Worm (Caenorhabditis elegans) whole organism, midembryonic: Measurements from ENCODE around the gene cln-3.1.

ENCODE experiments used
- T22C8.4 ChIP-seq: fragments of 200-800 bp; sonication (Bioruptor generic); IDR thresholded peaks from 2 replicates; pipeline ENCODE4 v1.3.6; 2022; ENCODE audit warnings: missing genetic modification characterization, missing compliant biosample characterization
- cog-1 ChIP-seq: sonication (generic microtip); optimal IDR thresholded peaks from 2 replicates; lab custom pipeline; 2016; ENCODE audit warnings: missing genetic modification characterization, missing compliant biosample characterization
- flt-1 ChIP-seq: fragments of 200-800 bp; sonication (Bioruptor generic); IDR thresholded peaks from 2 replicates; pipeline ENCODE4 v1.3.6; 2022; ENCODE audit warnings: missing genetic modification characterization, missing compliant biosample characterization
- med-1 ChIP-seq: sonication (generic microtip); optimal IDR thresholded peaks from 2 replicates; lab custom pipeline; 2017; ENCODE audit warnings: missing genetic modification characterization, mild to moderate bottlenecking, missing compliant biosample characterization, antibody characterized with exemption, missing genetic modification reagents; ENCODE audit not compliant: insufficient read depth
- ref-1 ChIP-seq: fragments of 200-800 bp; sonication (Bioruptor generic); conservative IDR thresholded peaks from 2 replicates; pipeline ENCODE4 v1.3.6; 2022; ENCODE audit warnings: missing genetic modification reagents, missing genetic modification characterization, missing compliant biosample characterization
- ztf-23 ChIP-seq: fragments of 200-800 bp; sonication (Bioruptor generic); IDR thresholded peaks from 2 replicates; pipeline ENCODE4 v1.3.6; 2022; ENCODE audit warnings: missing genetic modification reagents, missing genetic modification characterization, missing compliant biosample characterization

ce11 chrV:11251798-11252197 is 13.7 kb downstream of the cln-3.1 start:
- TF ChIP-seq ztf-23 (GFP tag; lab: Robert Waterston, UW) (no peak), T22C8.4 (GFP tag; lab: Robert Waterston, UW) (no peak), med-1 (GFP tag; lab: Kevin White, UChicago) (no peak), cog-1 (no peak), ref-1 (GFP tag; lab: Robert Waterston, UW) (no peak), flt-1 (GFP tag; lab: Robert Waterston, UW) (no peak)
